Fruit fly (Drosophila melanogaster) whole organism, embryonic: ENCODE data around the gene CG13667.
A peak's percentile ranks its signal among the peaks of the same experiment; 100 is the strongest.

Experiments
- Bdp1 ChIP-seq: fragments of 200-800 bp; sonication (Bioruptor generic); optimal IDR thresholded peaks from 3 replicates; lab custom pipeline; 2016; ENCODE audit warnings: missing biosample characterization, missing genetic modification characterization
- CG10209 ChIP-seq: fragments of 200-800 bp; sonication (Bioruptor generic); optimal IDR thresholded peaks from 3 replicates; lab custom pipeline; 2017; ENCODE audit warnings: missing biosample characterization, mild to moderate bottlenecking, missing genetic modification characterization, missing genetic modification reagents
- CG10321 ChIP-seq: fragments of 200-800 bp; sonication (Bioruptor generic); IDR thresholded peaks from 2 replicates; pipeline ENCODE4 v1.3.6; 2022; ENCODE audit warnings: missing biosample characterization, missing genetic modification characterization
- CG11504 ChIP-seq: fragments of 200-800 bp; sonication (Bioruptor generic); optimal IDR thresholded peaks from 3 replicates; lab custom pipeline; 2019; ENCODE audit warnings: missing biosample characterization, mild to moderate bottlenecking, missing genetic modification characterization, moderate library complexity
- CG11560 ChIP-seq: fragments of 200-800 bp; sonication (Bioruptor generic); IDR thresholded peaks from 3 replicates; pipeline ENCODE4 v1.3.6; 2022; ENCODE audit warnings: missing biosample characterization, missing genetic modification characterization
- CG12942 ChIP-seq: fragments of 200-800 bp; sonication (Bioruptor generic); optimal IDR thresholded peaks from 3 replicates; lab custom pipeline; 2016; ENCODE audit warnings: missing biosample characterization, missing genetic modification characterization
- CG13296 ChIP-seq: fragments of 200-800 bp; sonication (Bioruptor generic); optimal IDR thresholded peaks from 3 replicates; lab custom pipeline; 2018; ENCODE audit warnings: missing biosample characterization, mild to moderate bottlenecking, missing genetic modification characterization
- CG13424 ChIP-seq: fragments of 200-800 bp; sonication (Bioruptor generic); optimal IDR thresholded peaks from 2 replicates; lab custom pipeline; 2019; ENCODE audit warnings: missing biosample characterization, mild to moderate bottlenecking, missing genetic modification characterization, moderate library complexity
- CG13624 ChIP-seq: fragments of 200-800 bp; sonication (Bioruptor generic); optimal IDR thresholded peaks from 2 replicates; lab custom pipeline; 2016; ENCODE audit warnings: missing biosample characterization, missing genetic modification characterization
- CG1603 ChIP-seq: fragments of 200-800 bp; sonication (Bioruptor generic); optimal IDR thresholded peaks from 2 replicates; lab custom pipeline; 2019; ENCODE audit warnings: missing biosample characterization, mild to moderate bottlenecking, missing genetic modification characterization, moderate library complexity
- CG17612 ChIP-seq: fragments of 200-800 bp; sonication (Bioruptor generic); IDR thresholded peaks from 2 replicates; pipeline ENCODE4 v1.3.6; 2022; ENCODE audit warnings: missing biosample characterization, missing genetic modification characterization
- CG1792 ChIP-seq: fragments of 200-800 bp; sonication (Bioruptor generic); optimal IDR thresholded peaks from 2 replicates; lab custom pipeline; 2016; ENCODE audit warnings: missing biosample characterization, missing genetic modification characterization
- CG4360 ChIP-seq: fragments of 200-800 bp; sonication (Bioruptor generic); IDR thresholded peaks from 2 replicates; pipeline ENCODE4 v1.3.6; 2022; ENCODE audit warnings: missing biosample characterization, missing genetic modification characterization
- CG6854 ChIP-seq: fragments of 200-800 bp; sonication (Bioruptor generic); optimal IDR thresholded peaks from 3 replicates; lab custom pipeline; 2017; ENCODE audit warnings: missing biosample characterization, mild to moderate bottlenecking, missing genetic modification characterization
- Dbx ChIP-seq: fragments of 200-800 bp; sonication (Bioruptor generic); IDR thresholded peaks from 3 replicates; pipeline ENCODE4 v1.3.6; 2022; ENCODE audit warnings: missing biosample characterization, missing genetic modification characterization
- Dfd ChIP-seq, 2 experiments: fragments of >200 bp; optimal IDR thresholded peaks; 2 replicates each; lab custom pipeline; 2017; ENCODE audit warnings: missing biosample characterization in 2 of 2, missing genetic modification characterization in 2 of 2
- Doc2 ChIP-seq: fragments of 200-800 bp; sonication (Bioruptor generic); IDR thresholded peaks from 2 replicates; pipeline ENCODE4 v1.3.6; 2022; ENCODE audit warnings: missing biosample characterization, missing genetic modification characterization
- E2f2 ChIP-seq: fragments of 200-800 bp; sonication (Bioruptor generic); IDR thresholded peaks from 2 replicates; pipeline ENCODE4 v1.3.6; 2022; ENCODE audit warnings: missing biosample characterization, missing genetic modification characterization
- Fer3 ChIP-seq: fragments of 200-800 bp; sonication (Bioruptor generic); optimal IDR thresholded peaks from 2 replicates; lab custom pipeline; 2018; ENCODE audit warnings: missing biosample characterization, mild to moderate bottlenecking, missing genetic modification characterization, moderate library complexity
- HLH54F ChIP-seq: fragments of 200-800 bp; sonication (Bioruptor generic); optimal IDR thresholded peaks from 3 replicates; lab custom pipeline; 2016; ENCODE audit warnings: missing biosample characterization, missing genetic modification characterization
- HmgD ChIP-seq: fragments of 200-800 bp; sonication (Bioruptor generic); optimal IDR thresholded peaks from 3 replicates; lab custom pipeline; 2016; ENCODE audit warnings: missing biosample characterization, missing genetic modification characterization
- Hr39 ChIP-seq: fragments of >200 bp; optimal IDR thresholded peaks from 2 replicates; lab custom pipeline; 2017
- MTF-1 ChIP-seq: fragments of 200-800 bp; sonication (Bioruptor generic); optimal IDR thresholded peaks from 2 replicates; lab custom pipeline; 2018; ENCODE audit warnings: missing biosample characterization, mild to moderate bottlenecking, missing genetic modification characterization, borderline replicate concordance
- Rfx ChIP-seq: fragments of 200-800 bp; sonication (Bioruptor generic); IDR thresholded peaks from 2 replicates; pipeline ENCODE4 v1.3.6; 2022; ENCODE audit warnings: missing biosample characterization, missing genetic modification characterization
- Sox102F ChIP-seq: fragments of 200-800 bp; sonication (Bioruptor generic); optimal IDR thresholded peaks from 2 replicates; lab custom pipeline; 2018; ENCODE audit warnings: missing biosample characterization, mild to moderate bottlenecking, missing genetic modification characterization, moderate library complexity
- ac ChIP-seq: fragments of 200-800 bp; sonication (Bioruptor generic); optimal IDR thresholded peaks from 3 replicates; lab custom pipeline; 2017; ENCODE audit warnings: missing biosample characterization, mild to moderate bottlenecking, missing genetic modification characterization
- cas ChIP-seq: fragments of 200-800 bp; sonication (Bioruptor generic); IDR thresholded peaks from 2 replicates; pipeline ENCODE4 v1.3.6; 2022; ENCODE audit warnings: missing biosample characterization, missing genetic modification characterization
- chif ChIP-seq, 2 experiments: fragments of 200-800 bp; sonication (Bioruptor generic); optimal IDR thresholded peaks; 3 replicates each; lab custom pipeline; 2016; ENCODE audit warnings: missing biosample characterization in 2 of 2, missing genetic modification characterization in 2 of 2
- en ChIP-seq: fragments of 200-800 bp; sonication (Bioruptor generic); optimal IDR thresholded peaks from 2 replicates; lab custom pipeline; 2016; ENCODE audit warnings: missing biosample characterization, missing genetic modification characterization
- exex ChIP-seq: fragments of 200-800 bp; sonication (Bioruptor generic); optimal IDR thresholded peaks from 4 replicates; lab custom pipeline; 2018; ENCODE audit warnings: missing biosample characterization, mild to moderate bottlenecking, missing genetic modification characterization, moderate library complexity
- fd3F ChIP-seq: fragments of 200-800 bp; sonication (Bioruptor generic); optimal IDR thresholded peaks from 2 replicates; lab custom pipeline; 2018; ENCODE audit warnings: missing biosample characterization, mild to moderate bottlenecking, missing genetic modification characterization, moderate library complexity
- ftz-f1 ChIP-seq: fragments of 200-800 bp; sonication (Bioruptor generic); optimal IDR thresholded peaks from 2 replicates; lab custom pipeline; 2016; ENCODE audit warnings: missing biosample characterization, missing genetic modification characterization
- h ChIP-seq: fragments of >200 bp; optimal IDR thresholded peaks from 2 replicates; lab custom pipeline; 2017
- hkb ChIP-seq, 2 experiments: fragments of 200-800 bp in 1 of 2; fragments of >200 bp in 1 of 2; sonication (Bioruptor generic) in 1 of 2; IDR thresholded peaks in 1 of 2; optimal IDR thresholded peaks in 1 of 2; 2 replicates each; pipeline versions ENCODE4 v1.3.6 to Lab custom; 2017 to 2022; ENCODE audit warnings: missing biosample characterization in 1 of 2, missing genetic modification characterization in 1 of 2
- insv ChIP-seq, 2 experiments: fragments of 200-800 bp; sonication (Bioruptor generic); optimal IDR thresholded peaks; 3 replicates each; lab custom pipeline; 2016 to 2018; ENCODE audit warnings: missing biosample characterization in 2 of 2, missing genetic modification characterization in 2 of 2
- kay ChIP-seq: fragments of 200-800 bp; sonication (Bioruptor generic); optimal IDR thresholded peaks from 2 replicates; lab custom pipeline; 2016; ENCODE audit warnings: missing biosample characterization, missing genetic modification characterization
- luna ChIP-seq: fragments of 200-800 bp; sonication (Bioruptor generic); optimal IDR thresholded peaks from 2 replicates; lab custom pipeline; 2016; ENCODE audit warnings: missing biosample characterization, missing genetic modification characterization
- nerfin-1 ChIP-seq: fragments of 200-800 bp; sonication (Bioruptor generic); optimal IDR thresholded peaks from 3 replicates; lab custom pipeline; 2019; ENCODE audit warnings: missing biosample characterization, mild to moderate bottlenecking, missing genetic modification characterization, moderate library complexity
- onecut ChIP-seq: fragments of 200-800 bp; sonication (Bioruptor generic); IDR thresholded peaks from 2 replicates; pipeline ENCODE4 v1.3.6; 2022; ENCODE audit warnings: missing biosample characterization, missing genetic modification characterization
- pfk ChIP-seq: fragments of 200-800 bp; sonication (Bioruptor generic); optimal IDR thresholded peaks from 2 replicates; lab custom pipeline; 2018; ENCODE audit warnings: missing biosample characterization, mild to moderate bottlenecking, missing genetic modification characterization, moderate library complexity
- pros ChIP-seq: fragments of 200-800 bp; sonication (Bioruptor generic); optimal IDR thresholded peaks from 3 replicates; lab custom pipeline; 2019; ENCODE audit warnings: missing biosample characterization, mild to moderate bottlenecking, missing genetic modification characterization, moderate library complexity
- run ChIP-seq: fragments of 200-800 bp; sonication (Bioruptor generic); optimal IDR thresholded peaks from 3 replicates; lab custom pipeline; 2018; ENCODE audit warnings: missing biosample characterization, mild to moderate bottlenecking, missing genetic modification characterization
- sc ChIP-seq, 3 experiments: fragments of >200 bp in 2 of 3; fragments of 200-800 bp in 1 of 3; sonication (Bioruptor generic) in 1 of 3; optimal IDR thresholded peaks; 2 replicates in 2 of 3; 3 replicates in 1 of 3; lab custom pipeline; 2017; ENCODE audit warnings: mild to moderate bottlenecking in 1 of 3, missing biosample characterization in 1 of 3, missing genetic modification characterization in 1 of 3, missing genetic modification reagents in 1 of 3
- slou ChIP-seq: fragments of 200-800 bp; sonication (Bioruptor generic); optimal IDR thresholded peaks from 3 replicates; lab custom pipeline; 2016; ENCODE audit warnings: missing biosample characterization, missing genetic modification characterization
- so ChIP-seq: fragments of 200-800 bp; sonication (Bioruptor generic); IDR thresholded peaks from 3 replicates; pipeline ENCODE4 v1.3.6; 2022; ENCODE audit warnings: missing biosample characterization, missing genetic modification characterization
- sug ChIP-seq: fragments of 200-800 bp; optimal IDR thresholded peaks from 2 replicates; lab custom pipeline; 2019; ENCODE audit warnings: missing biosample characterization, mild to moderate bottlenecking, missing genetic modification characterization, moderate library complexity
- tin ChIP-seq: fragments of 200-800 bp; sonication (Bioruptor generic); optimal IDR thresholded peaks from 3 replicates; lab custom pipeline; 2016; ENCODE audit warnings: missing biosample characterization, missing genetic modification characterization
- tll ChIP-seq, 2 experiments: fragments of 200-800 bp in 1 of 2; fragments of >200 bp in 1 of 2; sonication (Bioruptor generic) in 1 of 2; optimal IDR thresholded peaks; 2 replicates each; lab custom pipeline; 2017 to 2019; ENCODE audit warnings: missing biosample characterization in 2 of 2, missing genetic modification characterization in 2 of 2, mild to moderate bottlenecking in 1 of 2, moderate library complexity in 1 of 2
- unc-4 ChIP-seq: fragments of 200-800 bp; sonication (Bioruptor generic); IDR thresholded peaks from 2 replicates; pipeline ENCODE4 v1.3.6; 2022; ENCODE audit warnings: missing biosample characterization, missing genetic modification characterization; ENCODE audit not compliant: partially characterized antibody
- vfl ChIP-seq: fragments of 200-800 bp; sonication (Bioruptor generic); optimal IDR thresholded peaks from 2 replicates; lab custom pipeline; 2016; ENCODE audit warnings: missing biosample characterization, missing genetic modification characterization

The CG13667 gene

dm6 chr3L:8446050-8446781, 41.0 kb downstream of the CG13667 start (continued):
- TF ChIP-seq run (tag; lab: Kevin White, UChicago): no peak
- no peak for TF ChIP-seq ftz-f1 (GFP tag; lab: Kevin White, UChicago)
- TF ChIP-seq CG13296 (GFP tag; lab: Kevin White, UChicago): peak; percentile 69
- TF ChIP-seq HLH54F (GFP tag; lab: Kevin White, UChicago): peak; percentile 35
- TF ChIP-seq cas (GFP tag; lab: Robert Waterston, UW): no peak
- TF ChIP-seq Bdp1: no peak
- peak; percentile 22; the same call in 1 of the 2 replicates for TF ChIP-seq E2f2 (GFP tag; lab: Robert Waterston, UW)
- TF ChIP-seq CG6854 (GFP tag; lab: Kevin White, UChicago): peak; percentile 24
- no peak for TF ChIP-seq vfl (GFP tag; lab: Kevin White, UChicago)
- no peak for TF ChIP-seq tll (GFP tag; optimal IDR thresholded peaks at IDR 0.05; lab: Kevin White, UChicago)
- TF ChIP-seq kay (GFP tag; lab: Kevin White, UChicago): no peak
- peak; percentile 14 for TF ChIP-seq tin
- TF ChIP-seq CG10209 (GFP tag; lab: Kevin White, UChicago): peak; percentile 19
- no peak for TF ChIP-seq chif (GFP tag; optimal IDR thresholded peaks at IDR 0.05; lab: Kevin White, UChicago)
- no peak for TF ChIP-seq CG12942
- no peak for TF ChIP-seq CG10321
- no peak for TF ChIP-seq Dfd (GFP tag; optimal IDR thresholded peaks at IDR 0.05; lab: Kevin White, UChicago)
- peak; percentile 69 for TF ChIP-seq Fer3 (tag; lab: Kevin White, UChicago)
- peak; percentile 63 for TF ChIP-seq CG13624 (GFP tag; lab: Kevin White, UChicago)
- TF ChIP-seq hkb (optimal IDR thresholded peaks at IDR 0.05; lab: Kevin White, UChicago): no peak
- TF ChIP-seq hkb (GFP tag; IDR thresholded peaks at IDR 0.05; lab: Robert Waterston, UW): peak; percentile 66
- no peak for TF ChIP-seq CG11560 (tag; lab: Robert Waterston, UW)
- TF ChIP-seq sug (tag; lab: Kevin White, UChicago): peak; percentile 39
- no peak for TF ChIP-seq HmgD
- TF ChIP-seq en (GFP tag; lab: Kevin White, UChicago): no peak
- TF ChIP-seq exex (tag; lab: Kevin White, UChicago): peak; percentile 40
- TF ChIP-seq Hr39 (lab: Kevin White, UChicago): no peak
- TF ChIP-seq nerfin-1: no peak
- TF ChIP-seq CG11504 (tag; lab: Kevin White, UChicago): peak; percentile 71
- TF ChIP-seq sc (optimal IDR thresholded peaks at IDR 0.05; lab: Kevin White, UChicago): no peak
- no peak for TF ChIP-seq sc (GFP tag; optimal IDR thresholded peaks at IDR 0.05; lab: Kevin White, UChicago)
- TF ChIP-seq pros (GFP tag; lab: Kevin White, UChicago): no peak
- no peak for TF ChIP-seq insv (GFP tag; optimal IDR thresholded peaks at IDR 0.05; lab: Kevin White, UChicago)
- no peak for TF ChIP-seq so (GFP tag; lab: Robert Waterston, UW)
- TF ChIP-seq MTF-1 (GFP tag; lab: Kevin White, UChicago): no peak
- peak; percentile 65 for TF ChIP-seq Sox102F (GFP tag; lab: Kevin White, UChicago)
- peak; percentile 1 for TF ChIP-seq slou (GFP tag; lab: Kevin White, UChicago)
- TF ChIP-seq ac (GFP tag; lab: Kevin White, UChicago): no peak
- TF ChIP-seq Rfx: peak; percentile 80
- no peak for TF ChIP-seq h (lab: Kevin White, UChicago)
- no peak for TF ChIP-seq onecut
- peak; percentile 31 for TF ChIP-seq fd3F (GFP tag; lab: Kevin White, UChicago)
- TF ChIP-seq CG13424 (tag; lab: Kevin White, UChicago): peak; percentile 59
- peak; percentile 37 for TF ChIP-seq CG1603 (tag; lab: Kevin White, UChicago)
- TF ChIP-seq CG4360 (GFP tag; lab: Robert Waterston, UW): no peak
- no peak for TF ChIP-seq pfk
- TF ChIP-seq Dbx (GFP tag; lab: Robert Waterston, UW): peak; percentile 44; the same call in 1 of the 3 replicates
- TF ChIP-seq Doc2 (GFP tag; lab: Robert Waterston, UW): no peak
- no peak for TF ChIP-seq CG17612 (GFP tag; lab: Robert Waterston, UW)
- TF ChIP-seq CG1792 (GFP tag; lab: Kevin White, UChicago): peak; percentile 36
- no peak for TF ChIP-seq unc-4 (GFP tag; lab: Robert Waterston, UW)
- TF ChIP-seq luna (GFP tag; lab: Kevin White, UChicago): no peak
